Worm (Caenorhabditis elegans): Measurements from ENCODE around the gene Y67D8A.2.
"Not testable (repeated sequence)": the region's sequence is repeated elsewhere in the genome, so short reads cannot be mapped to it uniquely, and the experiment has no call there.

The Y67D8A.2 gene

ce11 chrIV:3300492-3300891 is 78.3 kb downstream of the Y67D8A.2 start, which contains the start of gene W08E12.5:
Gene W08E12.5 (plus strand): TSS chrIV:3300792.
- no peak for TF ChIP-seq ama-1 (optimal IDR thresholded peaks at IDR 0.05)
- no peak for TF ChIP-seq ceh-36 (tag; optimal IDR thresholded peaks at IDR 0.05)
- no peak for TF ChIP-seq tbx-11 (GFP tag; IDR thresholded peaks at IDR 0.05)
- no peak for TF ChIP-seq pes-1 (GFP tag; IDR thresholded peaks at IDR 0.05)
- no peak for TF ChIP-seq ets-7 (tag; optimal IDR thresholded peaks at IDR 0.05)
- no peak for TF ChIP-seq tbx-37 (GFP tag; conservative IDR thresholded peaks at IDR 0.05)
- TF ChIP-seq hnd-1 (tag; optimal IDR thresholded peaks at IDR 0.05): no peak
- TF ChIP-seq hmg-4 (GFP tag; optimal IDR thresholded peaks at IDR 0.05): no peak
- TF ChIP-seq tra-4 (tag; optimal IDR thresholded peaks at IDR 0.05): no peak
- TF ChIP-seq aly-1 (tag; optimal IDR thresholded peaks at IDR 0.05): no peak
- TF ChIP-seq scrt-1 (GFP tag; IDR thresholded peaks at IDR 0.05): no peak
- TF ChIP-seq ceh-13 (GFP tag; optimal IDR thresholded peaks at IDR 0.05): no peak
- no peak for TF ChIP-seq B0310.2 (tag; optimal IDR thresholded peaks at IDR 0.05)
- no peak for TF ChIP-seq flt-1 (GFP tag; IDR thresholded peaks at IDR 0.05)
- no peak for TF ChIP-seq F13C5.2 (tag; optimal IDR thresholded peaks at IDR 0.05)
- TF ChIP-seq hmbx-1 (tag; optimal IDR thresholded peaks at IDR 0.05): no peak
- no peak for TF ChIP-seq sea-1 (GFP tag; conservative IDR thresholded peaks at IDR 0.05)

ce11 chrIV:3302058-3302457 is 79.8 kb downstream of the Y67D8A.2 start, which contains the start of gene W08E12.4:
Gene W08E12.4 (plus strand): TSS chrIV:3302358.
- not testable (repeated sequence) for TF ChIP-seq hmbx-1 (tag; optimal IDR thresholded peaks at IDR 0.05); B0310.2 (tag; optimal IDR thresholded peaks at IDR 0.05); scrt-1 (GFP tag; IDR thresholded peaks at IDR 0.05)

Measured in whole organism, early embryonic.